Worm (Caenorhabditis elegans) whole organism, young adult: ENCODE data around the gene C42C1.3.

Experiments used
- B0035.1 ChIP-seq: sonication (generic microtip); optimal IDR thresholded peaks from 2 replicates; lab custom pipeline; 2016; ENCODE audit warnings: missing genetic modification characterization, mild to moderate bottlenecking, missing compliant biosample characterization, missing genotype, missing genetic modification reagents
- F57A8.1 ChIP-seq: fragments of 200-800 bp; sonication (Bioruptor generic); optimal IDR thresholded peaks from 2 replicates; lab custom pipeline; 2018; ENCODE audit warnings: mild to moderate bottlenecking, missing genetic modification characterization, moderate library complexity, missing compliant biosample characterization
- Y53F4B.3 ChIP-seq: fragments of 200-800 bp; sonication (Bioruptor generic); IDR thresholded peaks from 2 replicates; pipeline ENCODE4 v1.3.6; 2022; ENCODE audit warnings: missing genetic modification reagents, missing genetic modification characterization, missing compliant biosample characterization
- Y53G8AR.9 ChIP-seq: fragments of 200-800 bp; sonication (Bioruptor generic); conservative IDR thresholded peaks from 2 replicates; pipeline ENCODE4 v1.3.6; 2022; ENCODE audit warnings: missing genetic modification reagents, missing genetic modification characterization, missing compliant biosample characterization
- ZK185.1 ChIP-seq: sonication (generic microtip); optimal IDR thresholded peaks from 2 replicates; lab custom pipeline; 2016; ENCODE audit warnings: mild to moderate bottlenecking, missing genetic modification characterization, missing compliant biosample characterization; ENCODE audit not compliant: poor library complexity, severe bottlenecking
- aptf-3 ChIP-seq: fragments of 200-800 bp; sonication (Bioruptor generic); IDR thresholded peaks from 2 replicates; pipeline ENCODE4 v1.3.6; 2022; ENCODE audit warnings: missing genetic modification characterization, missing compliant biosample characterization
- bed-1 ChIP-seq: fragments of 200-800 bp; sonication (Bioruptor generic); IDR thresholded peaks from 2 replicates; pipeline ENCODE4 v1.3.6; 2022; ENCODE audit warnings: missing genetic modification reagents, missing genetic modification characterization, missing compliant biosample characterization
- cebp-1 ChIP-seq, 2 experiments: fragments of 200-800 bp in 1 of 2; sonication (Bioruptor generic) in 1 of 2; sonication (generic microtip) in 1 of 2; IDR thresholded peaks in 1 of 2; optimal IDR thresholded peaks in 1 of 2; 2 replicates each; pipeline versions ENCODE4 v1.3.6 to Lab custom; 2017 to 2022; ENCODE audit warnings: missing compliant biosample characterization in 2 of 2, missing genetic modification characterization in 2 of 2, mild to moderate bottlenecking in 1 of 2, missing genetic modification reagents in 1 of 2, moderate library complexity in 1 of 2
- cebp-2 ChIP-seq: fragments of 200-800 bp; sonication (Bioruptor generic); IDR thresholded peaks from 2 replicates; pipeline ENCODE4 v1.3.6; 2022; ENCODE audit warnings: missing genetic modification characterization, missing compliant biosample characterization
- ceh-79 ChIP-seq: sonication (generic microtip); optimal IDR thresholded peaks from 2 replicates; lab custom pipeline; 2017; ENCODE audit warnings: mild to moderate bottlenecking, missing genetic modification characterization, missing compliant biosample characterization
- chd-7 ChIP-seq: sonication (generic microtip); optimal IDR thresholded peaks from 2 replicates; lab custom pipeline; 2016; ENCODE audit warnings: mild to moderate bottlenecking, missing genetic modification characterization, moderate library complexity, missing compliant biosample characterization
- dpff-1 ChIP-seq: sonication (generic microtip); optimal IDR thresholded peaks from 2 replicates; lab custom pipeline; 2017; ENCODE audit warnings: mild to moderate bottlenecking, missing genetic modification characterization, missing compliant biosample characterization
- dpl-1 ChIP-seq: fragments of 150-350 bp; optimal IDR thresholded peaks from 2 replicates; lab custom pipeline; 2014; ENCODE audit warnings: missing biosample characterization, missing genetic modification reagents, missing genetic modification characterization
- ekl-4 ChIP-seq: fragments of 200-800 bp; sonication (Bioruptor generic); IDR thresholded peaks from 2 replicates; pipeline ENCODE4 v1.3.6; 2022; ENCODE audit warnings: missing genetic modification reagents, missing genetic modification characterization, missing compliant biosample characterization
- gei-17 ChIP-seq: fragments of 200-800 bp; sonication (Bioruptor generic); optimal IDR thresholded peaks from 2 replicates; lab custom pipeline; 2018; ENCODE audit warnings: mild to moderate bottlenecking, missing genetic modification characterization, missing compliant biosample characterization
- hmg-1.2 ChIP-seq: fragments of 200-800 bp; sonication (Bioruptor generic); IDR thresholded peaks from 2 replicates; pipeline ENCODE4 v1.3.6; 2022; ENCODE audit warnings: missing genetic modification reagents, missing genetic modification characterization, missing compliant biosample characterization
- hrde-1 ChIP-seq: sonication (generic microtip); optimal IDR thresholded peaks from 2 replicates; lab custom pipeline; 2016; ENCODE audit warnings: missing genetic modification characterization, mild to moderate bottlenecking, missing compliant biosample characterization, moderate library complexity, missing genotype, missing genetic modification reagents, borderline replicate concordance
- let-607 ChIP-seq, 2 experiments: fragments of 200-800 bp in 1 of 2; sonication (Bioruptor generic) in 1 of 2; sonication (generic microtip) in 1 of 2; optimal IDR thresholded peaks; 2 replicates each; lab custom pipeline; 2016 to 2018; ENCODE audit warnings: mild to moderate bottlenecking in 2 of 2, missing compliant biosample characterization in 2 of 2, missing genetic modification characterization in 2 of 2, moderate library complexity in 2 of 2, missing genotype in 1 of 2
- lin-26 ChIP-seq: fragments of 200-800 bp; sonication (Bioruptor generic); IDR thresholded peaks from 2 replicates; pipeline ENCODE4 v1.3.6; 2022; ENCODE audit warnings: missing genetic modification reagents, missing genetic modification characterization, missing compliant biosample characterization
- lir-1 ChIP-seq: fragments of 200-800 bp; sonication (Bioruptor generic); conservative IDR thresholded peaks from 2 replicates; pipeline ENCODE4 v1.3.6; 2022; ENCODE audit warnings: missing genetic modification reagents, missing genetic modification characterization, missing compliant biosample characterization
- nfyb-1 ChIP-seq: fragments of 200-800 bp; sonication (Bioruptor generic); IDR thresholded peaks from 2 replicates; pipeline ENCODE4 v1.3.6; 2022; ENCODE audit warnings: missing genetic modification reagents, missing genetic modification characterization, missing compliant biosample characterization
- nhr-120 ChIP-seq: fragments of 200-800 bp; sonication (Bioruptor generic); IDR thresholded peaks from 2 replicates; pipeline ENCODE4 v1.3.6; 2022; ENCODE audit warnings: missing genetic modification characterization, missing compliant biosample characterization
- nhr-179 ChIP-seq: sonication (generic microtip); optimal IDR thresholded peaks from 2 replicates; lab custom pipeline; 2016; ENCODE audit warnings: mild to moderate bottlenecking, missing genetic modification characterization, missing compliant biosample characterization
- nhr-80 ChIP-seq: sonication (generic microtip); optimal IDR thresholded peaks from 2 replicates; lab custom pipeline; 2016; ENCODE audit warnings: missing genetic modification characterization, missing compliant biosample characterization
- nhr-90 ChIP-seq: sonication (generic microtip); optimal IDR thresholded peaks from 2 replicates; lab custom pipeline; 2016; ENCODE audit warnings: missing genotype, mild to moderate bottlenecking, missing genetic modification characterization, missing compliant biosample characterization
- pha-4 ChIP-seq: fragments of 150-350 bp; sonication (generic microtip); optimal IDR thresholded peaks from 2 replicates; lab custom pipeline; 2014; ENCODE audit warnings: missing biosample characterization, missing genetic modification reagents, missing genetic modification characterization
- rec-8 ChIP-seq, 2 experiments: sonication (generic microtip); optimal IDR thresholded peaks; 2 replicates each; lab custom pipeline; 2016; ENCODE audit warnings: mild to moderate bottlenecking in 2 of 2, missing genetic modification characterization in 2 of 2, missing genetic modification reagents in 2 of 2, missing genotype in 2 of 2, missing biosample characterization in 1 of 2, missing compliant biosample characterization in 1 of 2, moderate library complexity in 1 of 2
- repo-1 ChIP-seq: sonication (generic microtip); optimal IDR thresholded peaks from 2 replicates; lab custom pipeline; 2017; ENCODE audit warnings: mild to moderate bottlenecking, missing genetic modification characterization, missing compliant biosample characterization
- sdz-38 ChIP-seq: sonication (generic microtip); optimal IDR thresholded peaks from 2 replicates; lab custom pipeline; 2016; ENCODE audit warnings: missing genotype, missing genetic modification characterization, missing compliant biosample characterization
- snpc-1.1 ChIP-seq: sonication (generic microtip); optimal IDR thresholded peaks from 2 replicates; lab custom pipeline; 2017; ENCODE audit warnings: missing genetic modification characterization, mild to moderate bottlenecking, missing compliant biosample characterization, antibody characterized with exemption, moderate library complexity, missing genotype, missing genetic modification reagents; ENCODE audit not compliant: insufficient read depth
- unc-62 ChIP-seq: fragments of 150-350 bp; optimal IDR thresholded peaks from 2 replicates; lab custom pipeline; 2014; ENCODE audit warnings: missing biosample characterization, missing genetic modification reagents, missing genetic modification characterization
- xnd-1 ChIP-seq: sonication (generic microtip); optimal IDR thresholded peaks from 2 replicates; lab custom pipeline; 2016; ENCODE audit warnings: missing genotype, missing genetic modification reagents, missing genetic modification characterization, missing compliant biosample characterization
- zim-3 ChIP-seq: sonication (generic microtip); optimal IDR thresholded peaks from 2 replicates; lab custom pipeline; 2017; ENCODE audit warnings: mild to moderate bottlenecking, missing genetic modification characterization, moderate library complexity, missing compliant biosample characterization
- ztf-22 ChIP-seq: fragments of 200-800 bp; sonication (Bioruptor generic); optimal IDR thresholded peaks from 2 replicates; lab custom pipeline; 2018; ENCODE audit warnings: mild to moderate bottlenecking, missing genetic modification characterization, moderate library complexity, missing compliant biosample characterization
- ztf-25 ChIP-seq: fragments of 200-800 bp; sonication (Bioruptor generic); IDR thresholded peaks from 2 replicates; pipeline ENCODE4 v1.3.6; 2022; ENCODE audit warnings: missing genetic modification reagents, missing genetic modification characterization, missing compliant biosample characterization

Gene C42C1.3

ce11 chrIV:12270392-12270791, at the start of gene C42C1.3:
Gene C42C1.3 (minus strand): TSS chrIV:12270492.
- no peak for TF ChIP-seq hrde-1 (tag; lab: Kevin White, UChicago)
- TF ChIP-seq ztf-25 (GFP tag; lab: Robert Waterston, UW), result no peak
- TF ChIP-seq xnd-1 (tag; lab: Kevin White, UChicago), result no peak

ce11 chrIV:12311597-12311996, 41.3 kb upstream of the C42C1.3 start, which contains the start of gene oac-58:
Gene oac-58 (minus strand): TSS chrIV:12311697.
- TF ChIP-seq sdz-38 (tag; lab: Kevin White, UChicago) (no peak), nhr-179 (tag; lab: Kevin White, UChicago) (no peak), hmg-1.2 (GFP tag; lab: Robert Waterston, UW) (no peak), cebp-2 (GFP tag; lab: Robert Waterston, UW) (no peak), nhr-80 (tag; lab: Kevin White, UChicago) (no peak), ztf-22 (GFP tag; lab: Kevin White, UChicago) (no peak), repo-1 (tag; lab: Kevin White, UChicago) (no peak), lir-1 (GFP tag; lab: Robert Waterston, UW) (no peak), gei-17 (GFP tag; lab: Kevin White, UChicago) (no peak), nhr-120 (GFP tag; lab: Robert Waterston, UW) (no peak), bed-1 (no peak), Y53G8AR.9 (GFP tag; lab: Robert Waterston, UW) (no peak), zim-3 (tag; lab: Kevin White, UChicago) (no peak), nhr-90 (tag; lab: Kevin White, UChicago) (no peak), lin-26 (GFP tag; lab: Robert Waterston, UW) (no peak), hrde-1 (tag; lab: Kevin White, UChicago) (no peak), pha-4 (tag; lab: Kevin White, UChicago) (no peak), snpc-1.1 (tag; lab: Kevin White, UChicago) (no peak)

ce11 chrIV:12307720-12308119, 37.4 kb upstream of the C42C1.3 start, which contains the start of gene oac-57:
Gene oac-57 (minus strand): TSS chrIV:12307820.
- TF ChIP-seq dpff-1 (tag; lab: Kevin White, UChicago), result no peak
- no peak for TF ChIP-seq ekl-4 (GFP tag; lab: Robert Waterston, UW)

ce11 chrIV:12305956-12306355, 35.7 kb upstream of the C42C1.3 start:
- TF ChIP-seq unc-62 (peak; percentile 52), nhr-80 (tag; lab: Kevin White, UChicago) (peak; percentile 79), Y53G8AR.9 (GFP tag; lab: Robert Waterston, UW) (no peak), pha-4 (tag; lab: Kevin White, UChicago) (peak; percentile 29), let-607 (tag; optimal IDR thresholded peaks at IDR 0.05; lab: Kevin White, UChicago) (no peak), bed-1 (no peak), repo-1 (tag; lab: Kevin White, UChicago) (no peak), cebp-1 (GFP tag; IDR thresholded peaks at IDR 0.05; lab: Robert Waterston, UW) (peak; percentile 93), cebp-1 (tag; optimal IDR thresholded peaks at IDR 0.05; lab: Kevin White, UChicago) (peak; percentile 95), ZK185.1 (tag; lab: Kevin White, UChicago) (no peak), rec-8 (tag; optimal IDR thresholded peaks at IDR 0.05; lab: Kevin White, UChicago) (no peak), aptf-3 (no peak), nfyb-1 (GFP tag; lab: Robert Waterston, UW) (0 out of 2 replicates have a peak, but pooled peaks have one; percentile 26), B0035.1 (tag; lab: Kevin White, UChicago) (no peak), chd-7 (tag; lab: Kevin White, UChicago) (no peak), nhr-90 (tag; lab: Kevin White, UChicago) (no peak), ceh-79 (tag; lab: Kevin White, UChicago) (no peak), hmg-1.2 (GFP tag; lab: Robert Waterston, UW) (no peak), Y53F4B.3 (GFP tag; lab: Robert Waterston, UW) (no peak), F57A8.1 (GFP tag; lab: Kevin White, UChicago) (no peak), dpl-1 (no peak)
